Worm (Caenorhabditis elegans): Measurements from ENCODE around the gene T11F9.10.

T11F9.10 gene

ce11 chrV:11521448-11521847 is 34.7 kb downstream of the T11F9.10 start, which contains the start of gene pafo-1 (continued):
- TF ChIP-seq F39B2.1 (GFP tag; IDR thresholded peaks at IDR 0.05), result no peak
- TF ChIP-seq hsf-1 (GFP tag; IDR thresholded peaks at IDR 0.05), result no peak
- TF ChIP-seq F55B11.4 (tag; optimal IDR thresholded peaks at IDR 0.05; ENCODE audit: borderline replicate concordance, insufficient read depth), result no peak
- TF ChIP-seq hmg-1.2 (GFP tag; IDR thresholded peaks at IDR 0.05), result peak; percentile 64
- TF ChIP-seq ccch-3 (GFP tag; optimal IDR thresholded peaks at IDR 0.05), result no peak
- TF ChIP-seq hrde-1 (tag; optimal IDR thresholded peaks at IDR 0.05; ENCODE audit: borderline replicate concordance), result peak; percentile 57
- no peak for TF ChIP-seq F49E8.2 (tag; optimal IDR thresholded peaks at IDR 0.05; ENCODE audit: insufficient read depth)
- peak; percentile 10 for TF ChIP-seq F10E7.11 (tag; optimal IDR thresholded peaks at IDR 0.05)
- TF ChIP-seq hlh-12 (tag; optimal IDR thresholded peaks at IDR 0.05), result no peak
- no peak for TF ChIP-seq aptf-2 (GFP tag; conservative IDR thresholded peaks at IDR 0.05)
- peak; percentile 87 for TF ChIP-seq lin-40 (tag; optimal IDR thresholded peaks at IDR 0.05)
- no peak for TF ChIP-seq ztf-3 (GFP tag; optimal IDR thresholded peaks at IDR 0.05)
- peak; percentile 45 for TF ChIP-seq F22D6.2 (tag; optimal IDR thresholded peaks at IDR 0.05)
- peak; percentile 84 for TF ChIP-seq K11D2.4 (GFP tag; IDR thresholded peaks at IDR 0.05)
- peak; percentile 74 for TF ChIP-seq F33H1.4 (GFP tag; IDR thresholded peaks at IDR 0.05)
- no peak for TF ChIP-seq C17E4.6 (GFP tag; IDR thresholded peaks at IDR 0.05)
- peak; percentile 85 for TF ChIP-seq repo-1 (tag; optimal IDR thresholded peaks at IDR 0.05)
- peak; percentile 62; the same call in 1 of the 2 replicates for TF ChIP-seq attf-3 (GFP tag; conservative IDR thresholded peaks at IDR 0.05)
- no peak for TF ChIP-seq gei-17 (GFP tag; optimal IDR thresholded peaks at IDR 0.05)
- TF ChIP-seq madf-10 (tag; optimal IDR thresholded peaks at IDR 0.05), result no peak
- peak; percentile 93 for TF ChIP-seq nfyb-1 (GFP tag; IDR thresholded peaks at IDR 0.05)
- TF ChIP-seq dpl-1 (GFP tag; optimal IDR thresholded peaks at IDR 0.05), result peak; percentile 95
- TF ChIP-seq lin-35 (GFP tag; optimal IDR thresholded peaks at IDR 0.05), result peak; percentile 92 to 98 (median 93)
- peak; percentile 35 for TF ChIP-seq B0035.1 (tag; optimal IDR thresholded peaks at IDR 0.05)
- TF ChIP-seq pbrm-1 (GFP tag; IDR thresholded peaks at IDR 0.05), result peak; percentile 91
- TF ChIP-seq D2030.7 (GFP tag; IDR thresholded peaks at IDR 0.05), result peak; percentile 85
- peak; percentile 64; the same call in 1 of the 2 replicates for TF ChIP-seq let-526 (GFP tag; IDR thresholded peaks at IDR 0.05)
- TF ChIP-seq Y79H2A.3 (GFP tag; conservative IDR thresholded peaks at IDR 0.05), result no peak
- no peak for TF ChIP-seq mel-28 (tag; optimal IDR thresholded peaks at IDR 0.05; ENCODE audit: borderline replicate concordance)
- TF ChIP-seq B0261.1 (tag; optimal IDR thresholded peaks at IDR 0.05), result peak; percentile 14
- no peak for TF ChIP-seq ceh-40 (GFP tag; IDR thresholded peaks at IDR 0.05)
- TF ChIP-seq T26A5.8 (tag; optimal IDR thresholded peaks at IDR 0.05), result no peak
- no peak for TF ChIP-seq egl-18 (GFP tag; IDR thresholded peaks at IDR 0.05)
- TF ChIP-seq ceh-91 (GFP tag; IDR thresholded peaks at IDR 0.05), result peak; percentile 35; the same call in 1 of the 2 replicates
- peak; percentile 21 for TF ChIP-seq athp-1 (tag; optimal IDR thresholded peaks at IDR 0.05)
- TF ChIP-seq ztf-25 (GFP tag; IDR thresholded peaks at IDR 0.05), result 0 out of 2 replicates have a peak, but pooled peaks have one; percentile 58
- no peak for TF ChIP-seq nfya-2 (GFP tag; IDR thresholded peaks at IDR 0.05)
- TF ChIP-seq sdz-38 (tag; optimal IDR thresholded peaks at IDR 0.05), result no peak
- TF ChIP-seq xnd-1 (tag; optimal IDR thresholded peaks at IDR 0.05), result peak; percentile 65
- peak; percentile 42 for TF ChIP-seq atf-7 (tag; optimal IDR thresholded peaks at IDR 0.05)
- TF ChIP-seq pha-4 (tag; optimal IDR thresholded peaks at IDR 0.05), result peak; percentile 16
- peak; percentile 66 for TF ChIP-seq tbp1 (GFP tag; optimal IDR thresholded peaks at IDR 0.05)
- TF ChIP-seq Y56A3A.18 (GFP tag; IDR thresholded peaks at IDR 0.05), result peak; percentile 82; the same call in 1 of the 2 replicates
- no peak for TF ChIP-seq Y53F4B.3 (GFP tag; IDR thresholded peaks at IDR 0.05)
- no peak for TF ChIP-seq sea-2 (GFP tag; IDR thresholded peaks at IDR 0.05)
- TF ChIP-seq snpc-1.3 (tag; optimal IDR thresholded peaks at IDR 0.05; ENCODE audit: insufficient read depth), result peak; percentile 40
- peak; percentile 56 for TF ChIP-seq him-1 (tag; optimal IDR thresholded peaks at IDR 0.05)
- no peak for TF ChIP-seq mxl-1 (tag; optimal IDR thresholded peaks at IDR 0.05)
- no peak for TF ChIP-seq F57A8.1 (GFP tag; optimal IDR thresholded peaks at IDR 0.05)

Measured in whole organism, young adult.